Worm (Caenorhabditis elegans) whole organism, mixed stage, embryonic: ENCODE results near the gene ZK632.9.
A peak's percentile ranks its signal among the peaks of the same experiment; 100 is the strongest.

Experiments used
- M03D4.4 ChIP-seq: sonication (generic microtip); optimal IDR thresholded peaks from 2 replicates; lab custom pipeline; 2017; ENCODE audit warnings: mild to moderate bottlenecking, missing genetic modification characterization, missing compliant biosample characterization
- bed-3 ChIP-seq: fragments of 200-800 bp; sonication (Bioruptor generic); optimal IDR thresholded peaks from 3 replicates; lab custom pipeline; 2018; ENCODE audit warnings: mild to moderate bottlenecking, missing genetic modification characterization, moderate library complexity, missing compliant biosample characterization
- blmp-1 ChIP-seq: fragments of 150-350 bp; optimal IDR thresholded peaks from 2 replicates; lab custom pipeline; 2014; ENCODE audit warnings: missing biosample characterization, missing genetic modification characterization
- ceh-39 ChIP-seq: fragments of 150-350 bp; optimal IDR thresholded peaks from 2 replicates; lab custom pipeline; 2014; ENCODE audit warnings: missing biosample characterization, missing genetic modification characterization
- ceh-43 ChIP-seq: fragments of 200-800 bp; sonication (Bioruptor generic); optimal IDR thresholded peaks from 2 replicates; lab custom pipeline; 2018; ENCODE audit warnings: mild to moderate bottlenecking, missing genetic modification characterization, moderate library complexity, missing compliant biosample characterization
- ceh-83 ChIP-seq: fragments of 200-800 bp; sonication (Bioruptor generic); optimal IDR thresholded peaks from 2 replicates; lab custom pipeline; 2018; ENCODE audit warnings: mild to moderate bottlenecking, missing genetic modification characterization, missing compliant biosample characterization
- ces-1 ChIP-seq: fragments of 150-350 bp; optimal IDR thresholded peaks from 2 replicates; lab custom pipeline; 2014; ENCODE audit warnings: missing biosample characterization, missing genetic modification reagents, missing genetic modification characterization
- cnd-1 ChIP-seq: fragments of 200-800 bp; sonication (Bioruptor generic); optimal IDR thresholded peaks from 2 replicates; lab custom pipeline; 2018; ENCODE audit warnings: mild to moderate bottlenecking, missing genetic modification characterization, missing compliant biosample characterization
- drap-1 ChIP-seq: fragments of 200-800 bp; sonication (Bioruptor generic); optimal IDR thresholded peaks from 3 replicates; lab custom pipeline; 2018; ENCODE audit warnings: mild to moderate bottlenecking, missing genetic modification characterization, missing compliant biosample characterization
- elt-1 ChIP-seq: sonication (generic microtip); optimal IDR thresholded peaks from 2 replicates; lab custom pipeline; 2017; ENCODE audit warnings: missing genetic modification characterization, mild to moderate bottlenecking, missing compliant biosample characterization, antibody characterized with exemption, moderate library complexity, borderline replicate concordance; ENCODE audit not compliant: insufficient read depth
- elt-3 ChIP-seq: fragments of 150-350 bp; optimal IDR thresholded peaks from 2 replicates; lab custom pipeline; 2014; ENCODE audit warnings: missing biosample characterization, missing genetic modification characterization
- flh-1 ChIP-seq: fragments of 200-800 bp; sonication (Bioruptor generic); optimal IDR thresholded peaks from 2 replicates; lab custom pipeline; 2018; ENCODE audit warnings: mild to moderate bottlenecking, missing genetic modification characterization, moderate library complexity, missing compliant biosample characterization
- ham-2 ChIP-seq: fragments of 200-800 bp; sonication (Bioruptor generic); optimal IDR thresholded peaks from 2 replicates; lab custom pipeline; 2018; ENCODE audit warnings: mild to moderate bottlenecking, missing genetic modification characterization, missing compliant biosample characterization
- hlh-1 ChIP-seq: fragments of 150-350 bp; optimal IDR thresholded peaks from 2 replicates; lab custom pipeline; 2014; ENCODE audit warnings: missing biosample characterization, missing genetic modification reagents, missing genetic modification characterization
- lin-13 ChIP-seq: fragments of 150-350 bp; optimal IDR thresholded peaks from 2 replicates; lab custom pipeline; 2014; ENCODE audit warnings: missing biosample characterization, missing genetic modification characterization
- lin-32 ChIP-seq: fragments of 200-800 bp; sonication (Bioruptor generic); optimal IDR thresholded peaks from 2 replicates; lab custom pipeline; 2018; ENCODE audit warnings: mild to moderate bottlenecking, missing genetic modification characterization, missing compliant biosample characterization
- lsy-2 ChIP-seq: fragments of 150-350 bp; optimal IDR thresholded peaks from 2 replicates; lab custom pipeline; 2014; ENCODE audit warnings: missing biosample characterization, missing genetic modification characterization
- mab-5 ChIP-seq: fragments of 150-350 bp; optimal IDR thresholded peaks from 2 replicates; lab custom pipeline; 2014; ENCODE audit warnings: missing biosample characterization, missing genetic modification characterization
- mep-1 ChIP-seq: fragments of 150-350 bp; optimal IDR thresholded peaks from 2 replicates; lab custom pipeline; 2017; ENCODE audit warnings: missing biosample characterization, missing genetic modification reagents, missing genetic modification characterization, inconsistent platforms
- mls-2 ChIP-seq: sonication (generic microtip); optimal IDR thresholded peaks from 2 replicates; lab custom pipeline; 2016; ENCODE audit warnings: mild to moderate bottlenecking, missing genetic modification characterization, moderate library complexity, missing compliant biosample characterization
- nhr-12 ChIP-seq: fragments of 150-350 bp; optimal IDR thresholded peaks from 2 replicates; lab custom pipeline; 2014; ENCODE audit warnings: missing biosample characterization, missing genetic modification characterization
- nhr-2 ChIP-seq: fragments of 150-350 bp; optimal IDR thresholded peaks from 2 replicates; lab custom pipeline; 2014; ENCODE audit warnings: missing biosample characterization, missing genetic modification characterization
- nhr-237 ChIP-seq: fragments of 150-350 bp; optimal IDR thresholded peaks from 2 replicates; lab custom pipeline; 2014; ENCODE audit warnings: missing biosample characterization, missing genetic modification characterization
- nhr-28 ChIP-seq: fragments of 150-350 bp; optimal IDR thresholded peaks from 2 replicates; lab custom pipeline; 2014; ENCODE audit warnings: missing biosample characterization, missing genetic modification characterization
- nhr-76 ChIP-seq: sonication (generic microtip); optimal IDR thresholded peaks from 2 replicates; lab custom pipeline; 2017; ENCODE audit warnings: missing biosample characterization, missing genetic modification characterization
- pha-4 ChIP-seq: fragments of 150-350 bp; optimal IDR thresholded peaks from 2 replicates; lab custom pipeline; 2018; ENCODE audit warnings: missing biosample characterization, missing genetic modification reagents, missing genetic modification characterization
- sem-2 ChIP-seq: fragments of 200-800 bp; sonication (Bioruptor generic); optimal IDR thresholded peaks from 2 replicates; lab custom pipeline; 2018; ENCODE audit warnings: mild to moderate bottlenecking, missing genetic modification characterization, missing compliant biosample characterization
- snpc-4 ChIP-seq: fragments of 150-350 bp; optimal IDR thresholded peaks from 2 replicates; lab custom pipeline; 2014; ENCODE audit warnings: missing biosample characterization, missing genetic modification characterization
- sptf-1 ChIP-seq: sonication (generic microtip); optimal IDR thresholded peaks from 2 replicates; lab custom pipeline; 2017; ENCODE audit warnings: mild to moderate bottlenecking, missing genetic modification characterization, moderate library complexity, missing compliant biosample characterization
- tbx-8 ChIP-seq: fragments of 200-800 bp; sonication (Bioruptor generic); optimal IDR thresholded peaks from 2 replicates; lab custom pipeline; 2018; ENCODE audit warnings: mild to moderate bottlenecking, missing genetic modification characterization, moderate library complexity, missing compliant biosample characterization
- unc-120 ChIP-seq: sonication (generic microtip); optimal IDR thresholded peaks from 2 replicates; lab custom pipeline; 2017; ENCODE audit warnings: missing genetic modification characterization, missing compliant biosample characterization; ENCODE audit not compliant: poor library complexity, severe bottlenecking
- unc-39 ChIP-seq: fragments of 150-350 bp; optimal IDR thresholded peaks from 2 replicates; lab custom pipeline; 2014; ENCODE audit warnings: missing biosample characterization, missing genetic modification characterization
- unc-62 ChIP-seq: fragments of 150-350 bp; optimal IDR thresholded peaks from 2 replicates; lab custom pipeline; 2014; ENCODE audit warnings: missing biosample characterization, missing genetic modification reagents, missing genetic modification characterization
- zip-8 ChIP-seq: fragments of 150-350 bp; optimal IDR thresholded peaks from 2 replicates; lab custom pipeline; 2014; ENCODE audit warnings: missing biosample characterization, missing genetic modification characterization
- ztf-11 ChIP-seq: fragments of 150-350 bp; optimal IDR thresholded peaks from 2 replicates; lab custom pipeline; 2014; ENCODE audit warnings: missing biosample characterization, missing genetic modification characterization

The ZK632.9 gene

ce11 chrIII:9862469-9862868, 37.2 kb upstream of the ZK632.9 start:
- TF ChIP-seq unc-120 (tag; lab: Kevin White, UChicago) (no peak), lsy-2 (tag; lab: Kevin White, UChicago) (peak; percentile 69), elt-1 (no peak), ceh-39 (tag; lab: Kevin White, UChicago) (no peak), tbx-8 (GFP tag; lab: Kevin White, UChicago) (no peak), lin-32 (no peak)

- TF ChIP-seq nhr-2 (tag; lab: Kevin White, UChicago) (no peak), zip-8 (tag; lab: Kevin White, UChicago) (no peak), nhr-28 (peak; percentile 28), tbx-8 (GFP tag; lab: Kevin White, UChicago) (peak; percentile 63), elt-3 (no peak), nhr-237 (tag; lab: Kevin White, UChicago) (no peak), hlh-1 (tag; lab: Kevin White, UChicago) (peak; percentile 26), pha-4 (peak; percentile 36), snpc-4 (tag; lab: Kevin White, UChicago) (no peak), ztf-11 (no peak), drap-1 (GFP tag; lab: Kevin White, UChicago) (peak; percentile 93), sptf-1 (peak; percentile 90), M03D4.4 (tag; lab: Kevin White, UChicago) (peak; percentile 83), ceh-43 (GFP tag; lab: Kevin White, UChicago) (peak; percentile 85), lin-13 (tag; lab: Kevin White, UChicago) (peak; percentile 23), mep-1 (peak; percentile 53), elt-1 (no peak), lin-32 (peak; percentile 89), nhr-12 (tag; lab: Kevin White, UChicago) (no peak), sem-2 (peak; percentile 71), blmp-1 (no peak), mls-2 (tag; lab: Kevin White, UChicago) (peak; percentile 94), unc-39 (no peak), cnd-1 (peak; percentile 89), ham-2 (GFP tag; lab: Kevin White, UChicago) (peak; percentile 56), unc-120 (tag; lab: Kevin White, UChicago) (peak; percentile 82), lsy-2 (tag; lab: Kevin White, UChicago) (no peak), mab-5 (tag; lab: Kevin White, UChicago) (no peak), nhr-76 (tag; lab: Kevin White, UChicago) (no peak), ces-1 (GFP tag; lab: Kevin White, UChicago) (peak; percentile 45), bed-3 (GFP tag; lab: Kevin White, UChicago) (peak; percentile 80), unc-62 (peak; percentile 32), ceh-83 (peak; percentile 84), ceh-39 (tag; lab: Kevin White, UChicago) (no peak), flh-1 (GFP tag; lab: Kevin White, UChicago) (peak; percentile 65)
- TF ChIP-seq, all 35 proteins: peak for 21
Observed at ce11 chrIII:9861470-9862342, 36.5 kb upstream of the ZK632.9 start.

- TF ChIP-seq sptf-1 (no peak), ces-1 (GFP tag; lab: Kevin White, UChicago) (peak; percentile 62)
Observed at ce11 chrIII:9860201-9860780, 35.1 kb upstream of the ZK632.9 start, which contains the start of gene twk-48. Gene twk-48, plus strand, starts transcription at chrIII:9860730.
